Worm (Caenorhabditis elegans): ENCODE results near the gene lntl-1.

lntl-1 gene

DNA sequence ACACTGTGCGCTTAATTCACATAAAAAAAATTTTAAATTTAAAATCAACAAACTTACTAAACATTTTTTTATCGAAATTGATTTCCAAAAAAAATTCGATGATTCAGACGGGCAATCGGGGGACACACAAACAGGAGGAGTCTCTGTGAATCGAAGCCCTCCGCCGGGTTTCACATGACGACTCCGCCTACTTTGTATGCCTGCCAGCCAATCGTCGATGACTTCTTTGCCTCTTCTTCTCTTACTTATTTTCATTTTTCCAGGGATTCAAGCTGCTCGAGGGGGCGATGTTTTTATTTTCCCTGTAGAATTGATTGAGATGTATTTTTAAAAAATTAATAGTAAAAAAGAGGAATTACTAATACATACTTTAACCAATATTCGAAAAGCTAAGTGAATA lies at the start of gene lntl-1:
Gene lntl-1, minus strand, starts transcription at position 185 of the 400 bp plus-strand sequence.
- no peak for TF ChIP-seq ceh-2 (tag; optimal IDR thresholded peaks at IDR 0.05)
- peak; percentile 85 for TF ChIP-seq nfya-1 (tag; optimal IDR thresholded peaks at IDR 0.05)
- TF ChIP-seq elt-2 (tag; optimal IDR thresholded peaks at IDR 0.05): no peak

DNA sequence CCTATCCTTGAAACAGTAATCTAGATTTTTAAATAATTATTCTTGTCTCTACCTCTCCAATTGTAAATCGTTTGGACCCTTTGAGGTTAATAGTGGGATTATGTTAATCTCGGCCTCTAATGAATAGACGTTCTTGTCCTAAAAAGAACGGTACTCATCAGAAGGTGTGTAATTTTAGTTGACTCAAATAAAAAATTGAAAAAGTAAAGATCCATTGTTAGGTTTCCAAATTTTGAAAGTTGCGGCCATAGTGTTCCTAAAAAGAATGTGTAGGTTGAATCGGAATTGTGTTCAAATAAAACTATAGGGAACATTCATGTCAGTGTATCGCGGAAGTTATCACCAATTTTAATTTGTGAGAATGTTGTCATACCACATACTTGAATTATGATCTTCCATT lies 48.7 kb upstream of the lntl-1 start:
- TF ChIP-seq pag-3 (tag; optimal IDR thresholded peaks at IDR 0.05; ENCODE audit: borderline replicate concordance): no peak
- no peak for TF ChIP-seq mec-3 (tag; optimal IDR thresholded peaks at IDR 0.05; ENCODE audit: borderline replicate concordance)
- no peak for TF ChIP-seq ahr-1 (tag; optimal IDR thresholded peaks at IDR 0.05)
- TF ChIP-seq T23F11.4 (GFP tag; optimal IDR thresholded peaks at IDR 0.05): no peak
- TF ChIP-seq hlh-13 (GFP tag; optimal IDR thresholded peaks at IDR 0.05): no peak
- no peak for TF ChIP-seq ama-1 (optimal IDR thresholded peaks at IDR 0.05)
- no peak for TF ChIP-seq K02D7.2 (tag; optimal IDR thresholded peaks at IDR 0.05)
- TF ChIP-seq hlh-8 (tag; optimal IDR thresholded peaks at IDR 0.05): no peak
- no peak for TF ChIP-seq tbx-7 (tag; optimal IDR thresholded peaks at IDR 0.05)
- TF ChIP-seq ttx-3 (tag; optimal IDR thresholded peaks at IDR 0.05): no peak
- TF ChIP-seq odd-2 (tag; optimal IDR thresholded peaks at IDR 0.05): no peak
- TF ChIP-seq pat-9 (tag; optimal IDR thresholded peaks at IDR 0.05): no peak
- no peak for TF ChIP-seq ceh-19 (GFP tag; optimal IDR thresholded peaks at IDR 0.05)
- TF ChIP-seq ceh-31 (tag; optimal IDR thresholded peaks at IDR 0.05): no peak
- no peak for TF ChIP-seq ceh-22 (tag; optimal IDR thresholded peaks at IDR 0.05)
- no peak for TF ChIP-seq che-1 (tag; optimal IDR thresholded peaks at IDR 0.05)
- TF ChIP-seq hlh-15 (tag; optimal IDR thresholded peaks at IDR 0.05): no peak
- TF ChIP-seq nhr-232 (tag; optimal IDR thresholded peaks at IDR 0.05): no peak

DNA sequence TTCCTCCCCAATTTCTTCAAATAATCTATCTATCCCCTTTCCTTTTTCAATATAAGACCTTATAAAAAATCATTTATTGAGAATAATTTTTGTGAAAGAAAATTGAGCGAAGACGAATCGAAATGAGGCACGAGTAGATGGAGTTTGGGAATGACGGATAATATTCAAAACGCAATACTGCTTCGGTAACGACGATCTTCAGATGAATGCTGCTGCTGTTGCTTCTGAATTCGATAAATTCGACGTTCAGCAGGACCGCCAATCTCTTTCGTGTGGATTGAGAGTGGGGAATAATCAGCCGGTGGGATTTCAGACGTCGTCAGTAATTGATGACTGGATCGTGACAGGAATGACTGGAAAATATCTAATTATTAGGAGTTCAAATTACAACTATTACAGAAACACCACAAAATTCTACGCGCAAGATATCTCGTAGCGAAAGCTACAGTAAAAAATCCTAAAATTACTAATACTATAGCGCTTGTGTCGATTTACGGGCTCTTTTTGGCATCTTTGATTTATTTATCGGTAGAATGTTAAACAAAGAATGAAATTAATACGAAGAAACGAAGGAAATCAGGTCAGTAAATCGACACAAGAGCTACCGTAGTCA lies 44.0 kb upstream of the lntl-1 start:
- TF ChIP-seq elt-4 (tag; optimal IDR thresholded peaks at IDR 0.05): no peak
- no peak for TF ChIP-seq K09A11.1 (tag; optimal IDR thresholded peaks at IDR 0.05; ENCODE audit: insufficient read depth)
- no peak for TF ChIP-seq tbx-7 (tag; optimal IDR thresholded peaks at IDR 0.05)
- TF ChIP-seq pqm-1 (tag; optimal IDR thresholded peaks at IDR 0.05): no peak
- no peak for TF ChIP-seq zip-5 (tag; optimal IDR thresholded peaks at IDR 0.05)
- no peak for TF ChIP-seq C08G9.2 (tag; optimal IDR thresholded peaks at IDR 0.05)
- no peak for TF ChIP-seq ahr-1 (tag; optimal IDR thresholded peaks at IDR 0.05)
- no peak for TF ChIP-seq nhr-11 (tag; optimal IDR thresholded peaks at IDR 0.05)
- TF ChIP-seq hlh-6 (tag; optimal IDR thresholded peaks at IDR 0.05): no peak
- TF ChIP-seq madf-2 (tag; optimal IDR thresholded peaks at IDR 0.05): no peak
- no peak for TF ChIP-seq nhr-232 (tag; optimal IDR thresholded peaks at IDR 0.05)
- TF ChIP-seq ref-2 (tag; optimal IDR thresholded peaks at IDR 0.05): no peak
- no peak for TF ChIP-seq elt-2 (tag; optimal IDR thresholded peaks at IDR 0.05)
- no peak for TF ChIP-seq odd-2 (tag; optimal IDR thresholded peaks at IDR 0.05)
- no peak for TF ChIP-seq hlh-8 (tag; optimal IDR thresholded peaks at IDR 0.05)
- no peak for TF ChIP-seq ceh-45 (GFP tag; IDR thresholded peaks at IDR 0.05)
- TF ChIP-seq rnt-1 (tag; optimal IDR thresholded peaks at IDR 0.05): no peak

DNA sequence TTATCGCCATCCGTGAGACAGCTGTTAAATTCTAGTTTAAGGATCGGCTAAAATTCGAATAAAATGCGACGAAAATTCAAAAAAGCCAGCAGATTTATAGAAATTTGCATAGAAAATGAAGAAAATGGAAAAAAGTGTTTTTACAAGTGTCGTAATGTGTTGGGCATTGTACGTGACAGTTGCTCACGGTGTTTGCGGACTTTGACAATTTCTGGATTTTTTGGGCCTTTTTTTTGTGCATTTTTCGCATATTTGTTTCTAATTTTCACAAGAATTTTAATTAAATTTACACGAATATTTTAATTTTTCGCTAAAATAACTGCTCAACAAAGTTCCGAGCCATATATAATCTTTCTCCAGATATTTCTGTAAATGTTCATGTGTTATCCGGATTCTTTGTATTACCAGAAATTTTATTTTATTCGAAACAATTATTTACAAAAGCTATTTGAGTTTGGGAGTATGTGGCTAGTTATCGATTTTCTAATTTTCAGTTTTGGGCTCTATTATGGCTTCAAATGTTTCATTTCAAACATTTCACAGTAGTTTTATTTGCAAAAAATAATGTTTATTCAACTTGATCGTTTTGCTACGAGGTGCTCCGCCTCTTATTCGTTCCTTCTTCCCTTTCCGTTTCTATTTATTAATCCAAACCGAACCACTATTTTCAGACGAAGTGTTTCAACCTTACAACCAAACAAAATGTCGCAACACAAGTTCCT lies 41.3 kb upstream of the lntl-1 start, which contains the start of gene sams-3:
Gene sams-3, plus strand, starts transcription at position 672 of the 722 bp plus-strand sequence.
- peak; percentile 96 for TF ChIP-seq tbx-2 (tag; optimal IDR thresholded peaks at IDR 0.05)
- TF ChIP-seq unc-42 (tag; optimal IDR thresholded peaks at IDR 0.05): peak; percentile 8
- no peak for TF ChIP-seq pqm-1 (tag; optimal IDR thresholded peaks at IDR 0.05)
- no peak for TF ChIP-seq sdc-2 (tag; optimal IDR thresholded peaks at IDR 0.05)
- TF ChIP-seq ztf-16 (tag; optimal IDR thresholded peaks at IDR 0.05): peak; percentile 46
- no peak for TF ChIP-seq ceh-19 (GFP tag; optimal IDR thresholded peaks at IDR 0.05)
- no peak for TF ChIP-seq K02D7.2 (tag; optimal IDR thresholded peaks at IDR 0.05)
- no peak for TF ChIP-seq ama-1 (optimal IDR thresholded peaks at IDR 0.05)
- TF ChIP-seq Y22D7AL.16 (tag; optimal IDR thresholded peaks at IDR 0.05): no peak
